Worm (Caenorhabditis elegans): ENCODE data around the gene F14F8.8.
"Not testable (repeated sequence)": the region's sequence is repeated elsewhere in the genome, so short reads cannot be mapped to it uniquely, and the experiment has no call there.

- not testable (repeated sequence) for TF ChIP-seq jun-1 (tag; optimal IDR thresholded peaks at IDR 0.05); egl-27 (tag; optimal IDR thresholded peaks at IDR 0.05); unc-98 (GFP tag; IDR thresholded peaks at IDR 0.05); fkh-8 (tag; optimal IDR thresholded peaks at IDR 0.05); lsy-2 (tag; optimal IDR thresholded peaks at IDR 0.05); nhr-84 (tag; optimal IDR thresholded peaks at IDR 0.05); nhr-11 (tag; optimal IDR thresholded peaks at IDR 0.05); nhr-237 (tag; optimal IDR thresholded peaks at IDR 0.05); ces-1 (GFP tag; optimal IDR thresholded peaks at IDR 0.05); lin-39 (tag; optimal IDR thresholded peaks at IDR 0.05)
Observed at ce11 chrV:16654242-16654641, 17.9 kb downstream of the F14F8.8 start, which contains the start of gene W06G6.15.

All from whole organism, L1 larva.